Worm (Caenorhabditis elegans) whole organism, mixed stage, embryonic: Measurements from ENCODE around the gene T05G5.4.

Source experiments
- M03D4.4 ChIP-seq: sonication (generic microtip); optimal IDR thresholded peaks from 2 replicates; lab custom pipeline; 2017; ENCODE audit warnings: mild to moderate bottlenecking, missing genetic modification characterization, missing compliant biosample characterization
- bed-3 ChIP-seq: fragments of 200-800 bp; sonication (Bioruptor generic); optimal IDR thresholded peaks from 3 replicates; lab custom pipeline; 2018; ENCODE audit warnings: mild to moderate bottlenecking, missing genetic modification characterization, moderate library complexity, missing compliant biosample characterization
- blmp-1 ChIP-seq: fragments of 150-350 bp; optimal IDR thresholded peaks from 2 replicates; lab custom pipeline; 2014; ENCODE audit warnings: missing biosample characterization, missing genetic modification characterization
- ceh-39 ChIP-seq: fragments of 150-350 bp; optimal IDR thresholded peaks from 2 replicates; lab custom pipeline; 2014; ENCODE audit warnings: missing biosample characterization, missing genetic modification characterization
- ceh-43 ChIP-seq: fragments of 200-800 bp; sonication (Bioruptor generic); optimal IDR thresholded peaks from 2 replicates; lab custom pipeline; 2018; ENCODE audit warnings: mild to moderate bottlenecking, missing genetic modification characterization, moderate library complexity, missing compliant biosample characterization
- ceh-83 ChIP-seq: fragments of 200-800 bp; sonication (Bioruptor generic); optimal IDR thresholded peaks from 2 replicates; lab custom pipeline; 2018; ENCODE audit warnings: mild to moderate bottlenecking, missing genetic modification characterization, missing compliant biosample characterization
- ces-1 ChIP-seq: fragments of 150-350 bp; optimal IDR thresholded peaks from 2 replicates; lab custom pipeline; 2014; ENCODE audit warnings: missing biosample characterization, missing genetic modification reagents, missing genetic modification characterization
- cnd-1 ChIP-seq: fragments of 200-800 bp; sonication (Bioruptor generic); optimal IDR thresholded peaks from 2 replicates; lab custom pipeline; 2018; ENCODE audit warnings: mild to moderate bottlenecking, missing genetic modification characterization, missing compliant biosample characterization
- drap-1 ChIP-seq: fragments of 200-800 bp; sonication (Bioruptor generic); optimal IDR thresholded peaks from 3 replicates; lab custom pipeline; 2018; ENCODE audit warnings: mild to moderate bottlenecking, missing genetic modification characterization, missing compliant biosample characterization
- elt-1 ChIP-seq: sonication (generic microtip); optimal IDR thresholded peaks from 2 replicates; lab custom pipeline; 2017; ENCODE audit warnings: missing genetic modification characterization, mild to moderate bottlenecking, missing compliant biosample characterization, antibody characterized with exemption, moderate library complexity, borderline replicate concordance; ENCODE audit not compliant: insufficient read depth
- elt-3 ChIP-seq: fragments of 150-350 bp; optimal IDR thresholded peaks from 2 replicates; lab custom pipeline; 2014; ENCODE audit warnings: missing biosample characterization, missing genetic modification characterization
- flh-1 ChIP-seq: fragments of 200-800 bp; sonication (Bioruptor generic); optimal IDR thresholded peaks from 2 replicates; lab custom pipeline; 2018; ENCODE audit warnings: mild to moderate bottlenecking, missing genetic modification characterization, moderate library complexity, missing compliant biosample characterization
- ham-2 ChIP-seq: fragments of 200-800 bp; sonication (Bioruptor generic); optimal IDR thresholded peaks from 2 replicates; lab custom pipeline; 2018; ENCODE audit warnings: mild to moderate bottlenecking, missing genetic modification characterization, missing compliant biosample characterization
- hlh-1 ChIP-seq: fragments of 150-350 bp; optimal IDR thresholded peaks from 2 replicates; lab custom pipeline; 2014; ENCODE audit warnings: missing biosample characterization, missing genetic modification reagents, missing genetic modification characterization
- lin-13 ChIP-seq: fragments of 150-350 bp; optimal IDR thresholded peaks from 2 replicates; lab custom pipeline; 2014; ENCODE audit warnings: missing biosample characterization, missing genetic modification characterization
- lin-32 ChIP-seq: fragments of 200-800 bp; sonication (Bioruptor generic); optimal IDR thresholded peaks from 2 replicates; lab custom pipeline; 2018; ENCODE audit warnings: mild to moderate bottlenecking, missing genetic modification characterization, missing compliant biosample characterization
- mab-5 ChIP-seq: fragments of 150-350 bp; optimal IDR thresholded peaks from 2 replicates; lab custom pipeline; 2014; ENCODE audit warnings: missing biosample characterization, missing genetic modification characterization
- mep-1 ChIP-seq: fragments of 150-350 bp; optimal IDR thresholded peaks from 2 replicates; lab custom pipeline; 2017; ENCODE audit warnings: missing biosample characterization, missing genetic modification reagents, missing genetic modification characterization, inconsistent platforms
- mls-2 ChIP-seq: sonication (generic microtip); optimal IDR thresholded peaks from 2 replicates; lab custom pipeline; 2016; ENCODE audit warnings: mild to moderate bottlenecking, missing genetic modification characterization, moderate library complexity, missing compliant biosample characterization
- nhr-2 ChIP-seq: fragments of 150-350 bp; optimal IDR thresholded peaks from 2 replicates; lab custom pipeline; 2014; ENCODE audit warnings: missing biosample characterization, missing genetic modification characterization
- nhr-237 ChIP-seq: fragments of 150-350 bp; optimal IDR thresholded peaks from 2 replicates; lab custom pipeline; 2014; ENCODE audit warnings: missing biosample characterization, missing genetic modification characterization
- nhr-28 ChIP-seq: fragments of 150-350 bp; optimal IDR thresholded peaks from 2 replicates; lab custom pipeline; 2014; ENCODE audit warnings: missing biosample characterization, missing genetic modification characterization
- nhr-76 ChIP-seq: sonication (generic microtip); optimal IDR thresholded peaks from 2 replicates; lab custom pipeline; 2017; ENCODE audit warnings: missing biosample characterization, missing genetic modification characterization
- sem-2 ChIP-seq: fragments of 200-800 bp; sonication (Bioruptor generic); optimal IDR thresholded peaks from 2 replicates; lab custom pipeline; 2018; ENCODE audit warnings: mild to moderate bottlenecking, missing genetic modification characterization, missing compliant biosample characterization
- snpc-4 ChIP-seq: fragments of 150-350 bp; optimal IDR thresholded peaks from 2 replicates; lab custom pipeline; 2014; ENCODE audit warnings: missing biosample characterization, missing genetic modification characterization
- sptf-1 ChIP-seq: sonication (generic microtip); optimal IDR thresholded peaks from 2 replicates; lab custom pipeline; 2017; ENCODE audit warnings: mild to moderate bottlenecking, missing genetic modification characterization, moderate library complexity, missing compliant biosample characterization
- tbx-8 ChIP-seq: fragments of 200-800 bp; sonication (Bioruptor generic); optimal IDR thresholded peaks from 2 replicates; lab custom pipeline; 2018; ENCODE audit warnings: mild to moderate bottlenecking, missing genetic modification characterization, moderate library complexity, missing compliant biosample characterization
- unc-120 ChIP-seq: sonication (generic microtip); optimal IDR thresholded peaks from 2 replicates; lab custom pipeline; 2017; ENCODE audit warnings: missing genetic modification characterization, missing compliant biosample characterization; ENCODE audit not compliant: poor library complexity, severe bottlenecking
- unc-39 ChIP-seq: fragments of 150-350 bp; optimal IDR thresholded peaks from 2 replicates; lab custom pipeline; 2014; ENCODE audit warnings: missing biosample characterization, missing genetic modification characterization
- unc-62 ChIP-seq: fragments of 150-350 bp; optimal IDR thresholded peaks from 2 replicates; lab custom pipeline; 2014; ENCODE audit warnings: missing biosample characterization, missing genetic modification reagents, missing genetic modification characterization
- zip-8 ChIP-seq: fragments of 150-350 bp; optimal IDR thresholded peaks from 2 replicates; lab custom pipeline; 2014; ENCODE audit warnings: missing biosample characterization, missing genetic modification characterization
- ztf-11 ChIP-seq: fragments of 150-350 bp; optimal IDR thresholded peaks from 2 replicates; lab custom pipeline; 2014; ENCODE audit warnings: missing biosample characterization, missing genetic modification characterization

The T05G5.4 gene

DNA sequence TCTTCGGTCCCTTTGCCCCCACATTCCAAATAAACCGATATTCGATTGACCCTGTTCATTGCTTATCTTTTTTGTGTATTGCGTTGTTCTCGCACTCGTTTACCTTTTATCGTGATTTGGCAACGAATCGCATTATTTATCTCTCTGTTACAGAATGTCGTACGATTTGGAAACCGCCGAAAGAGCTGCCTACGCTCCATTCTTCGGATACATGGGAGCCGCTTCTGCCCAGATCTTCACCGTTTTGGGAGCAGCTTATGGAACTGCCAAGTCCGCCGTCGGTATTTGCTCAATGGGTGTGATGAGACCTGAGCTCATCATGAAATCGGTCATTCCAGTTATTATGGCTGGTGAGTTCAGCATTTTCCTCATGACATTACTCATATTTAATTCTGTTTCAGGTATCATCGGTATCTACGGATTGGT is 33.3 kb downstream of the T05G5.4 start, which contains the start of gene vha-2:
TSS of gene vha-2 (plus strand) at position 154 of the 426 bp plus-strand sequence.
- TF ChIP-seq mls-2 (tag; lab: Kevin White, UChicago) (no peak), tbx-8 (GFP tag; lab: Kevin White, UChicago) (no peak), lin-13 (tag; lab: Kevin White, UChicago) (no peak)

DNA sequence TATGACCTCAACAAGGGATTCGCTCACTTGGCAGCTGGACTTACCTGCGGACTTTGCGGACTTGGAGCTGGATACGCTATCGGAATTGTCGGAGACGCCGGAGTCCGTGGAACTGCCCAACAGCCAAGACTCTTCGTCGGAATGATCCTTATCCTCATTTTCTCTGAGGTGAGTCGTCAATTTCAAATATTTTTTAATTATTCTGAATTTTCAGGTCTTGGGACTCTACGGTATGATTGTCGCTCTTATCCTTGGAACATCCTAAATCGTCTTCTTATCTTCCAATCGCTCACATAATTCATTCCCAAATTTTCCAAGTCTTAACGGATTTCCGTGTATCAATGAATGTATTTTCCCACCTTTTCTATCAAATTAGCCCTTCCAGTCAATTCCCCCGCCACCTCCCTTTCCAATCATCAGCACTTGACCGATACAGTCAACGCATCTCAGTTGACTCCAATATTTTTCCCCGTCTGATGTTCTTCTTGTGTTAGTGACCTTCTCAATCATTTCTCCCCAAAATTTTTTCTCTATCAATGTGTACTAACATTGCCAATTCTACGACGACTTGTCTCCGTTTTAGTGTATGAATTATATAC is 33.8 kb downstream of the T05G5.4 start, which contains the start of gene R10E11.6:
TSS of gene R10E11.6 (plus strand) at position 524 of the 599 bp plus-strand sequence.
- TF ChIP-seq drap-1 (GFP tag; lab: Kevin White, UChicago): no peak
- no peak for TF ChIP-seq snpc-4 (tag; lab: Kevin White, UChicago)
- no peak for TF ChIP-seq mab-5 (tag; lab: Kevin White, UChicago)
- TF ChIP-seq ceh-83: no peak
- TF ChIP-seq hlh-1 (tag; lab: Kevin White, UChicago): no peak
- TF ChIP-seq ztf-11: no peak
- TF ChIP-seq elt-3 (tag; lab: Kevin White, UChicago): no peak
- TF ChIP-seq nhr-28 (tag; lab: Kevin White, UChicago): no peak
- TF ChIP-seq mls-2 (tag; lab: Kevin White, UChicago): no peak
- TF ChIP-seq elt-1 (tag; lab: Kevin White, UChicago): no peak
- TF ChIP-seq, all 35 proteins: peak for 0

DNA sequence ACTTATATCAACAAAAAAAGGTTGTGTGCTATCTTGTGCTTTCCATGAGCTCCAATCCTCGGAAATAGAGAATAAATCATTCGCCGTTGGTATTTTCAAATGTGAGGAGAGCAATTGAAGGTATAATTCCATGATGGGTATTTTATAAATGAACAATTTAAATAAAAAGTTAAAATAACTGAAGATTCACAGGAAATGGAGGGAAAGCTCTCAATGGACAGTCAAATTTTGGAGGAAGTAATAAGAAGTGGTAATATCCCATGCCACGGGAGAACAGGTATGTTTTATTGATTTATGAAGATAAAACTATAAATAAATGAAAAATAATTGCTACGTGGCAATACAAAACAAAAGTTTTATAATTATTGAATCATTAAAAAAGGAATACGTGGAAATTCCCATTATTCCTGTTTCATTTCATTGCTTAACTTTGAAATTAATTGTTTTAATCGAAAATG is 34.4 kb downstream of the T05G5.4 start:
- TF ChIP-seq mls-2 (tag; lab: Kevin White, UChicago) (peak; percentile 40), ceh-43 (peak; percentile 12), ces-1 (no peak)

- TF ChIP-seq snpc-4 (tag; lab: Kevin White, UChicago): no peak
- TF ChIP-seq elt-1 (tag; lab: Kevin White, UChicago): no peak
- no peak for TF ChIP-seq sptf-1 (tag; lab: Kevin White, UChicago)
- no peak for TF ChIP-seq zip-8 (tag; lab: Kevin White, UChicago)
- TF ChIP-seq hlh-1 (tag; lab: Kevin White, UChicago): no peak
- no peak for TF ChIP-seq unc-39 (tag; lab: Kevin White, UChicago)
- no peak for TF ChIP-seq drap-1 (GFP tag; lab: Kevin White, UChicago)
- no peak for TF ChIP-seq elt-3 (tag; lab: Kevin White, UChicago)
- TF ChIP-seq nhr-2 (tag; lab: Kevin White, UChicago): no peak
- no peak for TF ChIP-seq M03D4.4
- TF ChIP-seq ces-1: no peak
- no peak for TF ChIP-seq nhr-237 (tag; lab: Kevin White, UChicago)
- TF ChIP-seq cnd-1 (tag; lab: Kevin White, UChicago): no peak
- TF ChIP-seq sem-2 (GFP tag; lab: Kevin White, UChicago): no peak
- TF ChIP-seq unc-62 (GFP tag; lab: Kevin White, UChicago): no peak
- TF ChIP-seq bed-3 (GFP tag; lab: Kevin White, UChicago): no peak
- no peak for TF ChIP-seq mls-2 (tag; lab: Kevin White, UChicago)
Observed at ce11 chrIII:9786776-9787175, 38.0 kb downstream of the T05G5.4 start.

- no peak for TF ChIP-seq lin-32 (GFP tag; lab: Kevin White, UChicago)
- no peak for TF ChIP-seq flh-1
- TF ChIP-seq nhr-76 (tag; lab: Kevin White, UChicago): no peak
- no peak for TF ChIP-seq cnd-1 (tag; lab: Kevin White, UChicago)
- TF ChIP-seq nhr-237 (tag; lab: Kevin White, UChicago): no peak
- TF ChIP-seq nhr-2 (tag; lab: Kevin White, UChicago): no peak
- TF ChIP-seq ceh-39 (tag; lab: Kevin White, UChicago): no peak
Observed at ce11 chrIII:9789083-9789482, 40.3 kb downstream of the T05G5.4 start.

ce11 chrIII:9789607-9790073 is 40.9 kb downstream of the T05G5.4 start, which contains the start of gene R10E11.5:
R10E11.5 (minus strand) TSS chrIII:9789657.
- TF ChIP-seq blmp-1 (tag; lab: Kevin White, UChicago) (no peak), mep-1 (tag; lab: Kevin White, UChicago) (no peak), ham-2 (no peak), unc-120 (no peak), nhr-2 (tag; lab: Kevin White, UChicago) (no peak), nhr-28 (tag; lab: Kevin White, UChicago) (no peak), sem-2 (GFP tag; lab: Kevin White, UChicago) (no peak), lin-32 (GFP tag; lab: Kevin White, UChicago) (no peak), tbx-8 (GFP tag; lab: Kevin White, UChicago) (no peak)
